Worm (Caenorhabditis elegans) whole organism, L3 larva: ENCODE data around the gene C18D11.9.
A peak's percentile ranks its signal among the peaks of the same experiment; 100 is the strongest.

Source experiments
- ceh-82 ChIP-seq: fragments of 150-350 bp; optimal IDR thresholded peaks from 2 replicates; lab custom pipeline; 2014; ENCODE audit warnings: missing biosample characterization, missing genetic modification characterization
- elt-1 ChIP-seq: fragments of 150-350 bp; optimal IDR thresholded peaks from 2 replicates; lab custom pipeline; 2014; ENCODE audit warnings: missing biosample characterization, missing genetic modification characterization
- elt-2 ChIP-seq: sonication (generic microtip); optimal IDR thresholded peaks from 2 replicates; lab custom pipeline; 2016; ENCODE audit warnings: missing genetic modification reagents, mild to moderate bottlenecking, missing genetic modification characterization, missing compliant biosample characterization
- lin-15B ChIP-seq: fragments of 150-350 bp; optimal IDR thresholded peaks from 2 replicates; lab custom pipeline; 2014; ENCODE audit warnings: missing biosample characterization, missing genetic modification characterization
- lin-39 ChIP-seq: fragments of 150-350 bp; optimal IDR thresholded peaks from 2 replicates; lab custom pipeline; 2018; ENCODE audit warnings: missing biosample characterization, missing genetic modification reagents, missing genetic modification characterization
- nfya-1 ChIP-seq: sonication (generic microtip); optimal IDR thresholded peaks from 2 replicates; lab custom pipeline; 2017; ENCODE audit warnings: missing genetic modification characterization, mild to moderate bottlenecking, missing compliant biosample characterization, antibody characterized with exemption, moderate library complexity; ENCODE audit not compliant: insufficient read depth
- nhr-12 ChIP-seq: fragments of 150-350 bp; optimal IDR thresholded peaks from 2 replicates; lab custom pipeline; 2014; ENCODE audit warnings: missing biosample characterization, missing genetic modification characterization
- skn-1 ChIP-seq: fragments of 150-350 bp; optimal IDR thresholded peaks from 2 replicates; lab custom pipeline; 2014; ENCODE audit warnings: missing biosample characterization, missing genetic modification characterization
- ztf-11 ChIP-seq: fragments of 150-350 bp; optimal IDR thresholded peaks from 2 replicates; lab custom pipeline; 2014; ENCODE audit warnings: missing biosample characterization, missing genetic modification characterization

ce11 chrIII:11794389-11794788, 14.5 kb upstream of the C18D11.9 start:
- TF ChIP-seq lin-15B (tag; lab: Kevin White, UChicago) (no peak), ceh-82 (no peak), nhr-12 (tag; lab: Kevin White, UChicago) (no peak), lin-39 (tag; lab: Kevin White, UChicago) (peak; percentile 14), ztf-11 (tag; lab: Kevin White, UChicago) (no peak), skn-1 (no peak), nfya-1 (tag; lab: Kevin White, UChicago) (no peak), elt-1 (no peak), elt-2 (tag; lab: Kevin White, UChicago) (no peak)
